Fruit fly (Drosophila melanogaster) whole organism, embryonic: Measurements from ENCODE around the gene CG31636.

Experiments
- Ada2b ChIP-seq: fragments of 200-800 bp; sonication (Bioruptor generic); IDR thresholded peaks from 2 replicates; pipeline ENCODE4 v1.3.6; 2022; ENCODE audit warnings: missing biosample characterization, missing genetic modification characterization
- CG10267 ChIP-seq: fragments of 200-800 bp; sonication (Bioruptor generic); optimal IDR thresholded peaks from 2 replicates; lab custom pipeline; 2018; ENCODE audit warnings: missing biosample characterization, mild to moderate bottlenecking, missing genetic modification characterization, moderate library complexity
- CG10543 ChIP-seq: fragments of 200-800 bp; sonication (Bioruptor generic); optimal IDR thresholded peaks from 3 replicates; lab custom pipeline; 2017; ENCODE audit warnings: missing biosample characterization, mild to moderate bottlenecking, missing genetic modification characterization, moderate library complexity
- CG10979 ChIP-seq: fragments of 200-800 bp; sonication (Bioruptor generic); optimal IDR thresholded peaks from 2 replicates; lab custom pipeline; 2018; ENCODE audit warnings: missing biosample characterization, mild to moderate bottlenecking, missing genetic modification characterization, moderate library complexity
- CG11504 ChIP-seq: fragments of 200-800 bp; sonication (Bioruptor generic); optimal IDR thresholded peaks from 3 replicates; lab custom pipeline; 2019; ENCODE audit warnings: missing biosample characterization, mild to moderate bottlenecking, missing genetic modification characterization, moderate library complexity
- CG12071 ChIP-seq: fragments of 200-800 bp; sonication (Bioruptor generic); optimal IDR thresholded peaks from 3 replicates; lab custom pipeline; 2018; ENCODE audit warnings: missing biosample characterization, mild to moderate bottlenecking, missing genetic modification characterization
- CG12744 ChIP-seq: fragments of 200-800 bp; sonication (Bioruptor generic); optimal IDR thresholded peaks from 2 replicates; lab custom pipeline; 2016; ENCODE audit warnings: missing biosample characterization, missing genetic modification characterization
- CG13123 ChIP-seq: fragments of 200-800 bp; sonication (Bioruptor generic); optimal IDR thresholded peaks from 2 replicates; lab custom pipeline; 2016; ENCODE audit warnings: missing biosample characterization, missing genetic modification characterization
- CG13296 ChIP-seq: fragments of 200-800 bp; sonication (Bioruptor generic); optimal IDR thresholded peaks from 3 replicates; lab custom pipeline; 2018; ENCODE audit warnings: missing biosample characterization, mild to moderate bottlenecking, missing genetic modification characterization
- CG13424 ChIP-seq: fragments of 200-800 bp; sonication (Bioruptor generic); optimal IDR thresholded peaks from 2 replicates; lab custom pipeline; 2019; ENCODE audit warnings: missing biosample characterization, mild to moderate bottlenecking, missing genetic modification characterization, moderate library complexity
- CG17612 ChIP-seq: fragments of 200-800 bp; sonication (Bioruptor generic); IDR thresholded peaks from 2 replicates; pipeline ENCODE4 v1.3.6; 2022; ENCODE audit warnings: missing biosample characterization, missing genetic modification characterization
- CG17829 ChIP-seq: fragments of 200-800 bp; optimal IDR thresholded peaks from 2 replicates; lab custom pipeline; 2019; ENCODE audit warnings: missing biosample characterization, mild to moderate bottlenecking, missing genetic modification characterization, moderate library complexity
- CG18011 ChIP-seq: fragments of 200-800 bp; sonication (Bioruptor generic); optimal IDR thresholded peaks from 2 replicates; lab custom pipeline; 2017; ENCODE audit warnings: missing biosample characterization, missing genetic modification characterization, mild to moderate bottlenecking, moderate library complexity, missing genotype
- CG2889 ChIP-seq: fragments of 200-800 bp; sonication (Bioruptor generic); IDR thresholded peaks from 3 replicates; pipeline ENCODE4 v1.3.6; 2022; ENCODE audit warnings: missing biosample characterization, missing genetic modification characterization
- CG31224 ChIP-seq: fragments of 200-800 bp; sonication (Bioruptor generic); IDR thresholded peaks from 2 replicates; pipeline ENCODE4 v1.3.6; 2022; ENCODE audit warnings: missing biosample characterization, missing genetic modification characterization
- CG31388 ChIP-seq: fragments of 200-800 bp; sonication (Bioruptor generic); optimal IDR thresholded peaks from 2 replicates; lab custom pipeline; 2016; ENCODE audit warnings: missing biosample characterization, missing genetic modification characterization
- CG33557 ChIP-seq: fragments of 200-800 bp; sonication (Bioruptor generic); optimal IDR thresholded peaks from 2 replicates; lab custom pipeline; 2019; ENCODE audit warnings: missing biosample characterization, mild to moderate bottlenecking, missing genetic modification characterization, moderate library complexity
- CG4730 ChIP-seq: fragments of 200-800 bp; sonication (Bioruptor generic); IDR thresholded peaks from 2 replicates; pipeline ENCODE4 v1.3.6; 2022; ENCODE audit warnings: missing biosample characterization, missing genetic modification characterization
- CG6272 ChIP-seq: fragments of 200-800 bp; sonication (Bioruptor generic); IDR thresholded peaks from 2 replicates; pipeline ENCODE4 v1.3.6; 2022; ENCODE audit warnings: missing biosample characterization, missing genetic modification characterization
- CG7357 ChIP-seq: fragments of 200-800 bp; sonication (Bioruptor generic); IDR thresholded peaks from 3 replicates; pipeline ENCODE4 v1.3.6; 2022; ENCODE audit warnings: missing biosample characterization, missing genetic modification characterization
- CG7928 ChIP-seq: fragments of 200-800 bp; sonication (Bioruptor generic); optimal IDR thresholded peaks from 2 replicates; lab custom pipeline; 2017; ENCODE audit warnings: missing biosample characterization, mild to moderate bottlenecking, missing genetic modification characterization
- CG9609 ChIP-seq: fragments of 200-800 bp; sonication (Bioruptor generic); optimal IDR thresholded peaks from 3 replicates; lab custom pipeline; 2016; ENCODE audit warnings: missing biosample characterization, missing genetic modification characterization
- Dek ChIP-seq: fragments of 200-800 bp; sonication (Bioruptor generic); optimal IDR thresholded peaks from 3 replicates; lab custom pipeline; 2019; ENCODE audit warnings: missing biosample characterization, mild to moderate bottlenecking, missing genetic modification characterization, moderate library complexity
- Drgx ChIP-seq: fragments of 200-800 bp; sonication (Bioruptor generic); IDR thresholded peaks from 2 replicates; pipeline ENCODE4 v1.3.6; 2022; ENCODE audit warnings: missing biosample characterization, missing genetic modification characterization
- Elba2 ChIP-seq: fragments of 200-800 bp; sonication (Bioruptor generic); optimal IDR thresholded peaks from 3 replicates; lab custom pipeline; 2016; ENCODE audit warnings: missing biosample characterization, missing genetic modification characterization
- Ets65A ChIP-seq: fragments of 200-800 bp; sonication (Bioruptor generic); peaks from one replicate; lab custom pipeline; 2016; ENCODE audit warnings: missing biosample characterization, missing genetic modification characterization
- HLH54F ChIP-seq: fragments of 200-800 bp; sonication (Bioruptor generic); optimal IDR thresholded peaks from 3 replicates; lab custom pipeline; 2016; ENCODE audit warnings: missing biosample characterization, missing genetic modification characterization
- Hmx ChIP-seq: fragments of 200-800 bp; sonication (Bioruptor generic); optimal IDR thresholded peaks from 2 replicates; lab custom pipeline; 2016; ENCODE audit warnings: missing biosample characterization, missing genetic modification characterization
- Hr51 ChIP-seq, 2 experiments: fragments of 200-800 bp; sonication (Bioruptor generic); optimal IDR thresholded peaks; 2 replicates in 1 of 2; 3 replicates in 1 of 2; lab custom pipeline; 2016 to 2018; ENCODE audit warnings: missing biosample characterization in 2 of 2, missing genetic modification characterization in 2 of 2, mild to moderate bottlenecking in 1 of 2, moderate library complexity in 1 of 2
- Lpt ChIP-seq: fragments of >200 bp; optimal IDR thresholded peaks from 2 replicates; lab custom pipeline; 2018; ENCODE audit warnings: missing biosample characterization, missing genetic modification characterization
- Max ChIP-seq: fragments of 200-800 bp; sonication (Bioruptor generic); optimal IDR thresholded peaks from 2 replicates; lab custom pipeline; 2016; ENCODE audit warnings: missing biosample characterization, mild to moderate bottlenecking, missing genetic modification characterization
- Med ChIP-seq: fragments of 200-800 bp; sonication (Bioruptor generic); peaks from one replicate; lab custom pipeline; 2016; ENCODE audit warnings: missing biosample characterization, missing genetic modification characterization, mild to moderate bottlenecking, inconsistent platforms, moderate library complexity
- Ptx1 ChIP-seq: fragments of 200-800 bp; sonication (Bioruptor generic); IDR thresholded peaks from 2 replicates; pipeline ENCODE4 v1.3.6; 2022; ENCODE audit warnings: missing biosample characterization, missing genetic modification characterization
- Sry-δ ChIP-seq: fragments of 200-800 bp; sonication (Bioruptor generic); optimal IDR thresholded peaks from 2 replicates; lab custom pipeline; 2016; ENCODE audit warnings: missing biosample characterization, missing genetic modification characterization
- ab ChIP-seq: fragments of 200-800 bp; sonication (Bioruptor generic); optimal IDR thresholded peaks from 2 replicates; lab custom pipeline; 2016; ENCODE audit warnings: missing biosample characterization, missing genetic modification characterization
- bab2 ChIP-seq: fragments of 200-800 bp; sonication (Bioruptor generic); optimal IDR thresholded peaks from 2 replicates; lab custom pipeline; 2016; ENCODE audit warnings: missing biosample characterization, missing genetic modification characterization
- cad ChIP-seq: fragments of >200 bp; optimal IDR thresholded peaks from 2 replicates; lab custom pipeline; 2017; ENCODE audit warnings: missing biosample characterization, missing genetic modification characterization
- cg ChIP-seq: fragments of 200-800 bp; sonication (Bioruptor generic); optimal IDR thresholded peaks from 3 replicates; lab custom pipeline; 2019; ENCODE audit warnings: missing biosample characterization, mild to moderate bottlenecking, missing genetic modification characterization, moderate library complexity
- chinmo ChIP-seq: fragments of 200-800 bp; sonication (Bioruptor generic); IDR thresholded peaks from 4 replicates; pipeline ENCODE4 v1.3.6; 2022; ENCODE audit warnings: missing biosample characterization, missing genetic modification characterization; ENCODE audit not compliant: partially characterized antibody
- chn ChIP-seq: fragments of 200-800 bp; sonication (Bioruptor generic); optimal IDR thresholded peaks from 2 replicates; lab custom pipeline; 2016; ENCODE audit warnings: missing biosample characterization, missing genetic modification characterization
- exex ChIP-seq: fragments of 200-800 bp; sonication (Bioruptor generic); optimal IDR thresholded peaks from 4 replicates; lab custom pipeline; 2018; ENCODE audit warnings: missing biosample characterization, mild to moderate bottlenecking, missing genetic modification characterization, moderate library complexity
- gem ChIP-seq: fragments of 200-800 bp; sonication (Bioruptor generic); optimal IDR thresholded peaks from 2 replicates; lab custom pipeline; 2019; ENCODE audit warnings: missing biosample characterization, mild to moderate bottlenecking, missing genetic modification characterization, moderate library complexity
- mirr ChIP-seq: fragments of 200-800 bp; sonication (Bioruptor generic); optimal IDR thresholded peaks from 3 replicates; lab custom pipeline; 2018; ENCODE audit warnings: missing biosample characterization, mild to moderate bottlenecking, missing genetic modification characterization
- nerfin-2 ChIP-seq: fragments of 200-800 bp; sonication (Bioruptor generic); IDR thresholded peaks from 2 replicates; pipeline ENCODE4 v1.3.6; 2022; ENCODE audit warnings: missing biosample characterization, missing genetic modification characterization; ENCODE audit not compliant: partially characterized antibody
- nom ChIP-seq: fragments of 200-800 bp; sonication (Bioruptor generic); optimal IDR thresholded peaks from 2 replicates; lab custom pipeline; 2017; ENCODE audit warnings: missing biosample characterization, missing genetic modification characterization, mild to moderate bottlenecking, moderate library complexity, missing genetic modification reagents
- pho ChIP-seq: fragments of 200-800 bp; sonication (Bioruptor generic); optimal IDR thresholded peaks from 2 replicates; lab custom pipeline; 2016; ENCODE audit warnings: missing biosample characterization, missing genetic modification characterization
- sug ChIP-seq: fragments of 200-800 bp; optimal IDR thresholded peaks from 2 replicates; lab custom pipeline; 2019; ENCODE audit warnings: missing biosample characterization, mild to moderate bottlenecking, missing genetic modification characterization, moderate library complexity
- tll ChIP-seq, 2 experiments: fragments of 200-800 bp in 1 of 2; fragments of >200 bp in 1 of 2; sonication (Bioruptor generic) in 1 of 2; optimal IDR thresholded peaks; 2 replicates each; lab custom pipeline; 2017 to 2019; ENCODE audit warnings: missing biosample characterization in 2 of 2, missing genetic modification characterization in 2 of 2, mild to moderate bottlenecking in 1 of 2, moderate library complexity in 1 of 2
- tup ChIP-seq: fragments of 200-800 bp; sonication (Bioruptor generic); optimal IDR thresholded peaks from 2 replicates; lab custom pipeline; 2016; ENCODE audit warnings: missing biosample characterization, mild to moderate bottlenecking, missing genetic modification characterization, moderate library complexity
- vfl ChIP-seq: fragments of 200-800 bp; sonication (Bioruptor generic); optimal IDR thresholded peaks from 2 replicates; lab custom pipeline; 2016; ENCODE audit warnings: missing biosample characterization, missing genetic modification characterization

CG31636 gene

dm6 chr2L:6648163-6648628 lies 9.8 kb downstream of the CG31636 start (continued):
- peak; percentile 98 for TF ChIP-seq Max (GFP tag; lab: Kevin White, UChicago)
- peak; percentile 77 for TF ChIP-seq CG31388 (GFP tag; lab: Kevin White, UChicago)
- peak; percentile 93 for TF ChIP-seq CG10979 (tag; lab: Kevin White, UChicago)
- peak; percentile 89 for TF ChIP-seq CG2889 (GFP tag; lab: Robert Waterston, UW)
- peak; percentile 98 for TF ChIP-seq Ets65A (GFP tag; lab: Kevin White, UChicago)
- TF ChIP-seq vfl = peak; percentile 91
- TF ChIP-seq CG10543 (GFP tag; lab: Kevin White, UChicago) = peak; percentile 97
- no peak for TF ChIP-seq nerfin-2
- TF ChIP-seq bab2 (GFP tag; lab: Kevin White, UChicago) = peak; percentile 93
- TF ChIP-seq pho = peak; percentile 95
- TF ChIP-seq gem (tag; lab: Kevin White, UChicago) = peak; percentile 98
- TF ChIP-seq Hr51 (GFP tag; optimal IDR thresholded peaks at IDR 0.05; lab: Kevin White, UChicago) = peak; percentile 91 to 97
- peak; percentile 93 for TF ChIP-seq Dek
- TF ChIP-seq Elba2 (GFP tag; lab: Kevin White, UChicago) = peak; percentile 40
- TF ChIP-seq CG12071 (GFP tag; lab: Kevin White, UChicago) = peak; percentile 85
- peak; percentile 94 for TF ChIP-seq Drgx
- no peak for TF ChIP-seq chinmo (GFP tag; lab: Robert Waterston, UW)
- peak; percentile 92 for TF ChIP-seq CG12744 (GFP tag; lab: Kevin White, UChicago)
- peak; percentile 86 for TF ChIP-seq CG4730 (GFP tag; lab: Robert Waterston, UW)
- peak; percentile 56 for TF ChIP-seq Sry-δ
- peak; percentile 88 for TF ChIP-seq CG31224
- peak; percentile 88 for TF ChIP-seq CG7357 (GFP tag; lab: Robert Waterston, UW)
- TF ChIP-seq CG10267 (tag; lab: Kevin White, UChicago) = peak; percentile 89
- peak; percentile 83 for TF ChIP-seq tup (GFP tag; lab: Kevin White, UChicago)
- peak; percentile 77 for TF ChIP-seq CG7928 (GFP tag; lab: Kevin White, UChicago)
- peak; percentile 87 for TF ChIP-seq mirr
- peak; percentile 97 for TF ChIP-seq CG13296 (GFP tag; lab: Kevin White, UChicago)
- TF ChIP-seq tll (GFP tag; optimal IDR thresholded peaks at IDR 0.05; lab: Kevin White, UChicago) = peak; percentile 28
- peak; percentile 67 for TF ChIP-seq ab (GFP tag; lab: Kevin White, UChicago)
- no peak for TF ChIP-seq cg (GFP tag; lab: Kevin White, UChicago)
- TF ChIP-seq exex (tag; lab: Kevin White, UChicago) = peak; percentile 81
- peak; percentile 91 for TF ChIP-seq Ada2b (GFP tag; lab: Robert Waterston, UW)
- TF ChIP-seq CG6272 (GFP tag; lab: Robert Waterston, UW) = peak; percentile 80
- TF ChIP-seq Ptx1 (GFP tag; lab: Robert Waterston, UW) = peak; percentile 94
- TF ChIP-seq CG17612 (GFP tag; lab: Robert Waterston, UW) = peak; percentile 85
- peak; percentile 86 for TF ChIP-seq CG9609 (GFP tag; lab: Kevin White, UChicago)
- peak; percentile 71 for TF ChIP-seq nom (GFP tag; lab: Kevin White, UChicago)
- TF ChIP-seq cad (GFP tag; lab: Kevin White, UChicago) = no peak
- peak; percentile 91 for TF ChIP-seq chn (GFP tag; lab: Kevin White, UChicago)
- TF ChIP-seq CG13123 (GFP tag; lab: Kevin White, UChicago) = peak; percentile 83
- TF ChIP-seq CG33557 (GFP tag; lab: Kevin White, UChicago) = peak; percentile 89
- TF ChIP-seq Lpt (GFP tag; lab: Kevin White, UChicago) = no peak
- TF ChIP-seq HLH54F (GFP tag; lab: Kevin White, UChicago) = peak; percentile 92
- TF ChIP-seq Hmx = peak; percentile 86
- peak; percentile 95 for TF ChIP-seq sug (tag; lab: Kevin White, UChicago)
- TF ChIP-seq CG18011 = peak; percentile 89
- peak; percentile 99 for TF ChIP-seq Med (GFP tag; lab: Kevin White, UChicago)
- TF ChIP-seq CG13424 (tag; lab: Kevin White, UChicago) = peak; percentile 97
- TF ChIP-seq CG17829 = peak; percentile 96
- TF ChIP-seq CG11504 = peak; percentile 96
